Fruit fly (Drosophila melanogaster) whole organism, adult: ENCODE results near the gene CG15278.

Experiments used
- CG14711 ChIP-seq: fragments of 200-800 bp; sonication (Bioruptor generic); optimal IDR thresholded peaks from 2 replicates; lab custom pipeline; 2018; ENCODE audit warnings: missing biosample characterization, mild to moderate bottlenecking, missing genetic modification characterization, moderate library complexity
- Hr96 ChIP-seq: fragments of 200-800 bp; sonication (Bioruptor generic); optimal IDR thresholded peaks from 2 replicates; lab custom pipeline; 2016; ENCODE audit warnings: missing biosample characterization, missing genetic modification characterization
- pad ChIP-seq: fragments of 200-800 bp; sonication (Bioruptor generic); optimal IDR thresholded peaks from 3 replicates; lab custom pipeline; 2017; ENCODE audit warnings: missing biosample characterization, missing genetic modification characterization, mild to moderate bottlenecking, moderate library complexity, missing genetic modification reagents

dm6 chr2L:14851678-14852077 lies 24.5 kb downstream of the CG15278 start, which contains the start of gene CG15279:
- TF ChIP-seq Hr96 (GFP tag; lab: Kevin White, UChicago) (no peak), CG14711 (tag; lab: Kevin White, UChicago) (no peak), pad (GFP tag; lab: Kevin White, UChicago) (no peak)
